Worm (Caenorhabditis elegans) whole organism, L2 larva: ENCODE results near the gene Y54G2A.37.
A peak's percentile ranks its signal among the peaks of the same experiment; 100 is the strongest.

Source experiments
- C34F6.9 ChIP-seq: fragments of 150-350 bp; optimal IDR thresholded peaks from 2 replicates; lab custom pipeline; 2014; ENCODE audit warnings: missing biosample characterization, missing genetic modification characterization
- F13H6.1 ChIP-seq: sonication (generic microtip); optimal IDR thresholded peaks from 2 replicates; lab custom pipeline; 2016; ENCODE audit warnings: missing genetic modification characterization, missing compliant biosample characterization
- R02D3.7 ChIP-seq: fragments of 150-350 bp; optimal IDR thresholded peaks from 2 replicates; lab custom pipeline; 2014; ENCODE audit warnings: missing biosample characterization, missing genetic modification characterization
- Y55F3AM.14 ChIP-seq: fragments of 200-800 bp; sonication (Bioruptor generic); optimal IDR thresholded peaks from 2 replicates; lab custom pipeline; 2018; ENCODE audit warnings: mild to moderate bottlenecking, missing genetic modification characterization, missing compliant biosample characterization
- ZK546.5 ChIP-seq: sonication (generic microtip); optimal IDR thresholded peaks from 2 replicates; lab custom pipeline; 2017; ENCODE audit warnings: missing biosample characterization, missing genetic modification characterization
- alr-1 ChIP-seq: fragments of 150-350 bp; optimal IDR thresholded peaks from 2 replicates; lab custom pipeline; 2014; ENCODE audit warnings: missing biosample characterization, missing genetic modification characterization
- aly-2 ChIP-seq: fragments of 150-350 bp; optimal IDR thresholded peaks from 2 replicates; lab custom pipeline; 2014; ENCODE audit warnings: missing biosample characterization, missing genetic modification characterization
- ama-1 ChIP-seq: fragments of 150-350 bp; optimal IDR thresholded peaks from 2 replicates; lab custom pipeline; 2018; ENCODE audit warnings: inconsistent platforms
- blmp-1 ChIP-seq: sonication (generic microtip); optimal IDR thresholded peaks from 2 replicates; lab custom pipeline; 2017; ENCODE audit warnings: missing genetic modification characterization, mild to moderate bottlenecking, missing compliant biosample characterization, antibody characterized with exemption, moderate library complexity; ENCODE audit not compliant: insufficient read depth
- ceh-82 ChIP-seq: fragments of 150-350 bp; optimal IDR thresholded peaks from 2 replicates; lab custom pipeline; 2014; ENCODE audit warnings: missing biosample characterization, missing genetic modification characterization
- crh-2 ChIP-seq: sonication (generic microtip); optimal IDR thresholded peaks from 2 replicates; lab custom pipeline; 2017; ENCODE audit warnings: missing biosample characterization, missing genetic modification characterization
- dmd-4 ChIP-seq: sonication (generic microtip); optimal IDR thresholded peaks from 2 replicates; lab custom pipeline; 2017; ENCODE audit warnings: missing biosample characterization, missing genetic modification characterization
- egl-27 ChIP-seq: sonication (generic microtip); optimal IDR thresholded peaks from 3 replicates; lab custom pipeline; 2017; ENCODE audit warnings: missing biosample characterization, missing genetic modification reagents, missing genetic modification characterization
- elt-1 ChIP-seq: fragments of 150-350 bp; optimal IDR thresholded peaks from 2 replicates; lab custom pipeline; 2014; ENCODE audit warnings: missing biosample characterization, missing genetic modification characterization
- elt-3 ChIP-seq: sonication (generic microtip); optimal IDR thresholded peaks from 2 replicates; lab custom pipeline; 2017; ENCODE audit warnings: missing biosample characterization, missing genetic modification characterization
- fos-1 ChIP-seq: fragments of 150-350 bp; optimal IDR thresholded peaks from 2 replicates; lab custom pipeline; 2014; ENCODE audit warnings: missing biosample characterization, missing genetic modification characterization
- gmeb-1 ChIP-seq: fragments of 150-350 bp; optimal IDR thresholded peaks from 2 replicates; lab custom pipeline; 2014; ENCODE audit warnings: missing biosample characterization, missing genetic modification characterization
- lin-11 ChIP-seq: fragments of 150-350 bp; sonication (generic microtip); optimal IDR thresholded peaks from 2 replicates; lab custom pipeline; 2014; ENCODE audit warnings: missing biosample characterization, missing genetic modification characterization, inconsistent platforms, mixed read lengths
- lin-13 ChIP-seq: fragments of 150-350 bp; optimal IDR thresholded peaks from 2 replicates; lab custom pipeline; 2014; ENCODE audit warnings: missing biosample characterization, missing genetic modification reagents, missing genetic modification characterization
- lsy-2 ChIP-seq, 2 experiments: fragments of 150-350 bp in 1 of 2; sonication (generic microtip) in 1 of 2; optimal IDR thresholded peaks; 2 replicates each; lab custom pipeline; 2014 to 2017; ENCODE audit warnings: missing biosample characterization in 2 of 2, missing genetic modification characterization in 2 of 2
- mab-5 ChIP-seq: fragments of 150-350 bp; optimal IDR thresholded peaks from 2 replicates; lab custom pipeline; 2014; ENCODE audit warnings: missing biosample characterization, missing genetic modification characterization
- mbf-1 ChIP-seq: sonication (generic microtip); optimal IDR thresholded peaks from 2 replicates; lab custom pipeline; 2017; ENCODE audit warnings: missing biosample characterization, missing genetic modification characterization
- mdl-1 ChIP-seq, 2 experiments: fragments of 150-350 bp in 1 of 2; sonication (generic microtip) in 1 of 2; optimal IDR thresholded peaks; 2 replicates each; lab custom pipeline; 2017; ENCODE audit warnings: missing biosample characterization in 2 of 2, missing genetic modification characterization in 2 of 2
- nhr-12 ChIP-seq: fragments of 150-350 bp; optimal IDR thresholded peaks from 2 replicates; lab custom pipeline; 2014; ENCODE audit warnings: missing biosample characterization, missing genetic modification characterization
- nhr-129 ChIP-seq: fragments of 150-350 bp; optimal IDR thresholded peaks from 2 replicates; lab custom pipeline; 2014; ENCODE audit warnings: missing biosample characterization, missing genetic modification characterization
- nhr-23 ChIP-seq: fragments of 150-350 bp; optimal IDR thresholded peaks from 2 replicates; lab custom pipeline; 2014; ENCODE audit warnings: missing biosample characterization, missing genetic modification reagents, missing genetic modification characterization
- nhr-25 ChIP-seq: fragments of 150-350 bp; sonication (generic microtip); optimal IDR thresholded peaks from 3 replicates; lab custom pipeline; 2014; ENCODE audit warnings: missing biosample characterization, missing genetic modification characterization
- nhr-6 ChIP-seq: fragments of 150-350 bp; optimal IDR thresholded peaks from 2 replicates; lab custom pipeline; 2014; ENCODE audit warnings: missing biosample characterization, missing genetic modification characterization
- nhr-77 ChIP-seq: fragments of 150-350 bp; optimal IDR thresholded peaks from 2 replicates; lab custom pipeline; 2014; ENCODE audit warnings: missing biosample characterization, missing genetic modification characterization
- peb-1 ChIP-seq: fragments of 150-350 bp; optimal IDR thresholded peaks from 2 replicates; lab custom pipeline; 2014; ENCODE audit warnings: missing biosample characterization, missing genetic modification characterization
- sem-4 ChIP-seq: fragments of 150-350 bp; optimal IDR thresholded peaks from 2 replicates; lab custom pipeline; 2014; ENCODE audit warnings: missing biosample characterization, missing genetic modification reagents, missing genetic modification characterization
- skn-1 ChIP-seq: sonication (generic microtip); optimal IDR thresholded peaks from 2 replicates; lab custom pipeline; 2017; ENCODE audit warnings: missing biosample characterization, missing genetic modification characterization
- sma-3 ChIP-seq: sonication (generic microtip); optimal IDR thresholded peaks from 2 replicates; lab custom pipeline; 2016; ENCODE audit warnings: missing genetic modification reagents, missing genetic modification characterization, missing compliant biosample characterization
- snpc-4 ChIP-seq: fragments of 150-350 bp; optimal IDR thresholded peaks from 2 replicates; lab custom pipeline; 2014; ENCODE audit warnings: missing biosample characterization, missing genetic modification characterization
- unc-39 ChIP-seq: fragments of 150-350 bp; optimal IDR thresholded peaks from 2 replicates; lab custom pipeline; 2014; ENCODE audit warnings: missing biosample characterization, missing genetic modification characterization
- unc-55 ChIP-seq: fragments of 150-350 bp; sonication (generic microtip); optimal IDR thresholded peaks from 3 replicates; lab custom pipeline; 2014; ENCODE audit warnings: missing biosample characterization, missing genetic modification reagents, missing genetic modification characterization
- unc-62 ChIP-seq: fragments of 150-350 bp; optimal IDR thresholded peaks from 2 replicates; lab custom pipeline; 2014; ENCODE audit warnings: missing biosample characterization, missing genetic modification reagents, missing genetic modification characterization
- zag-1 ChIP-seq: fragments of 150-350 bp; optimal IDR thresholded peaks from 2 replicates; lab custom pipeline; 2014; ENCODE audit warnings: missing biosample characterization, missing genetic modification characterization
- ztf-1 ChIP-seq: fragments of 200-800 bp; sonication (Bioruptor generic); conservative IDR thresholded peaks from 2 replicates; pipeline ENCODE4 v1.3.6; 2022; ENCODE audit warnings: missing genetic modification characterization, missing compliant biosample characterization
- ztf-4 ChIP-seq: fragments of 150-350 bp; optimal IDR thresholded peaks from 2 replicates; lab custom pipeline; 2014; ENCODE audit warnings: missing biosample characterization, missing genetic modification characterization

Gene Y54G2A.37

DNA sequence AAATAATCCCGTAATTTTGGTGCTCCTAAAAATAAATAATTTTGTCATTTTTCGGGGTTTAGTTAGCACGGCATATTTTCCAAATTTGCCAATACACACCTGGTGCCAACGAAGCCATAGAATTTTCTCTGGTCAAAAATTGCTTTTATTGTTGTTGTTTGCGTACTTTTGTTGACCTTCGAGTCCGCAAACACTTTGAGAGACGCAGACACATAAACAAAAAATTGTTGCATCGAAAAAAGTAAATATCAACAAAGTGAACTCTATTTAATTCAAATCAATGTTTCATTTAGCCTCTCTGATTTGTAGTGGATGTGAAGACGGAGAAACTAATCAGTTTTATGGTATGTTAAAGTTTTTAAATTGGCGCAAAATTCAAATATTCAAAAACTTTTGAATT lies 25.8 kb downstream of the Y54G2A.37 start, which contains the start of gene Y54G2A.40:
Gene Y54G2A.40, plus strand, starts transcription at position 213 of the 400 bp plus-strand sequence.
- no peak for TF ChIP-seq aly-2
- peak in 1 of 2 experiments; percentile 72 for TF ChIP-seq lsy-2 (tag; optimal IDR thresholded peaks at IDR 0.05; lab: Kevin White, UChicago)
- TF ChIP-seq mab-5 (tag; lab: Kevin White, UChicago), result no peak
- TF ChIP-seq gmeb-1, result no peak
- peak; percentile 46 for TF ChIP-seq C34F6.9 (tag; lab: Kevin White, UChicago)
- no peak for TF ChIP-seq unc-62 (GFP tag; lab: Kevin White, UChicago)
- TF ChIP-seq unc-55 (GFP tag; lab: Kevin White, UChicago), result peak; percentile 56
- TF ChIP-seq fos-1 (tag; lab: Kevin White, UChicago), result no peak
- no peak for TF ChIP-seq snpc-4 (tag; lab: Kevin White, UChicago)
- no peak for TF ChIP-seq ztf-1 (GFP tag; lab: Robert Waterston, UW)
- no peak for TF ChIP-seq F13H6.1 (tag; lab: Kevin White, UChicago)
- no peak for TF ChIP-seq ztf-4 (tag; lab: Kevin White, UChicago)
- peak; percentile 10 for TF ChIP-seq lin-13 (GFP tag; lab: Kevin White, UChicago)

ce11 chrIV:2849269-2849668 lies 28.8 kb downstream of the Y54G2A.37 start:
- no peak for TF ChIP-seq ceh-82 (tag; lab: Kevin White, UChicago)
- TF ChIP-seq lin-13 (GFP tag; lab: Kevin White, UChicago), result no peak
- TF ChIP-seq snpc-4 (tag; lab: Kevin White, UChicago), result no peak
- TF ChIP-seq zag-1 (tag; lab: Kevin White, UChicago), result no peak
- no peak for TF ChIP-seq gmeb-1

ce11 chrIV:2850586-2850985 lies 30.1 kb downstream of the Y54G2A.37 start, which contains the start of gene clec-85:
clec-85 (plus strand) TSS chrIV:2850886.
- TF ChIP-seq elt-3, result no peak
- TF ChIP-seq sem-4 (tag; lab: Kevin White, UChicago), result no peak
- no peak for TF ChIP-seq skn-1
- no peak for TF ChIP-seq aly-2
- TF ChIP-seq elt-1 (tag; lab: Kevin White, UChicago), result no peak
- TF ChIP-seq nhr-129 (tag; lab: Kevin White, UChicago), result no peak
- no peak for TF ChIP-seq fos-1 (tag; lab: Kevin White, UChicago)
- TF ChIP-seq ama-1 (lab: Kevin White, UChicago), result no peak
- TF ChIP-seq alr-1, result no peak
- TF ChIP-seq nhr-23 (tag; lab: Kevin White, UChicago), result no peak
- no peak for TF ChIP-seq nhr-25 (tag; lab: Kevin White, UChicago)
- no peak for TF ChIP-seq lin-11
- no peak for TF ChIP-seq mbf-1 (tag; lab: Kevin White, UChicago)
- no peak for TF ChIP-seq dmd-4 (tag; lab: Kevin White, UChicago)
- TF ChIP-seq unc-39 (tag; lab: Kevin White, UChicago), result no peak
- no peak for TF ChIP-seq ztf-4 (tag; lab: Kevin White, UChicago)

DNA sequence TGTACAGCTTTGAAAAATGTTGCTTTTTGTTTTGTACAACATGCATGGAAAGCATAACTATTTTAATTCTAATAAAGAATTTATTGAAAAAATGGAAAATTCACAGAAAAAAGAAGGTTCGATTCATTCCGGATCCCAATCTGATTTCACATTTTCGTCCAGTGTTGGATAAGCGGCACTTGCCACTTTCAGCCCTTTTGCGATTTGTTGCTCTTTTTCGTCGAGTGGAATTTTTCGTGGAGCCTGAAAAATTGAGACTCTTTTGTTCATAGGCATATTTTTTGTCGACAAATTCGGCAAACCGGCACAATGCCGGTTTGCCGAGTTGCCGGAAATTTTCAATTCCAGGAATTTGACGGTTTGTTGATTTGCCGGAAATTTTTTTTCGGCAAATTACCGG lies 31.1 kb downstream of the Y54G2A.37 start:
- TF ChIP-seq nhr-77 (no peak), ceh-82 (tag; lab: Kevin White, UChicago) (no peak), R02D3.7 (tag; lab: Kevin White, UChicago) (no peak), skn-1 (no peak), Y55F3AM.14 (GFP tag; lab: Kevin White, UChicago) (no peak), nhr-6 (tag; lab: Kevin White, UChicago) (no peak), mdl-1 (tag; optimal IDR thresholded peaks at IDR 0.05; lab: Kevin White, UChicago) (no peak), mbf-1 (tag; lab: Kevin White, UChicago) (no peak)
- TF ChIP-seq, all 48 proteins: peak for 0

DNA sequence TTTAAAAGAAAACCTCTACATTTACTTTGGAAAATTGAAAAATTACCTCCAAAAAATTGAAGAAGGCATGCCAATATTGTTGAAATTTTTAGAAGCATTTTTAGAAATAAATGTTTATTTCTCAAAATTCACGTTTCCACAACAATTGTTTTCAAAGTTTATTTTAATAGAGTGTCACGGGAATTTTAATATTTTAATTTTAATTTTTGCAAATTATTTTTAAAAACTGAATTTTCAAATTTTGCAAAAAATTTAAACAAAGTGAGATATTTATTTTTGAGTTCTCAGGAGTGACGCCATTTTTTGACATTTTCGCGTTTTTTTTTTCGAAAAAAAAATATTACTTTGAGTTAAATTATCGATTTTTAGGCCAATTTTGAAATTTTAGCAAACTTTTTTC lies 32.7 kb downstream of the Y54G2A.37 start, which contains the start of gene Y54G2A.49:
Gene Y54G2A.49, minus strand, starts transcription at position 101 of the 400 bp plus-strand sequence.
- TF ChIP-seq ceh-82 (tag; lab: Kevin White, UChicago) (no peak), ZK546.5 (tag; lab: Kevin White, UChicago) (no peak), zag-1 (tag; lab: Kevin White, UChicago) (no peak), nhr-6 (tag; lab: Kevin White, UChicago) (no peak), gmeb-1 (no peak), mbf-1 (tag; lab: Kevin White, UChicago) (no peak), sma-3 (GFP tag; lab: Kevin White, UChicago) (no peak), sem-4 (tag; lab: Kevin White, UChicago) (no peak), C34F6.9 (tag; lab: Kevin White, UChicago) (no peak), lin-11 (no peak), ztf-1 (GFP tag; lab: Robert Waterston, UW) (no peak), nhr-12 (tag; lab: Kevin White, UChicago) (no peak), egl-27 (tag; lab: Kevin White, UChicago) (no peak), crh-2 (tag; lab: Kevin White, UChicago) (no peak), peb-1 (no peak), elt-3 (no peak), alr-1 (no peak), blmp-1 (no peak), unc-39 (tag; lab: Kevin White, UChicago) (no peak)
- TF ChIP-seq, all 48 proteins: peak for 0
